Worm (Caenorhabditis elegans) whole organism, midembryonic: ENCODE results near the gene hmg-1.2.

Source experiments
- T22C8.4 ChIP-seq: fragments of 200-800 bp; sonication (Bioruptor generic); IDR thresholded peaks from 2 replicates; pipeline ENCODE4 v1.3.6; 2022; ENCODE audit warnings: missing genetic modification characterization, missing compliant biosample characterization
- cog-1 ChIP-seq: sonication (generic microtip); optimal IDR thresholded peaks from 2 replicates; lab custom pipeline; 2016; ENCODE audit warnings: missing genetic modification characterization, missing compliant biosample characterization
- flt-1 ChIP-seq: fragments of 200-800 bp; sonication (Bioruptor generic); IDR thresholded peaks from 2 replicates; pipeline ENCODE4 v1.3.6; 2022; ENCODE audit warnings: missing genetic modification characterization, missing compliant biosample characterization
- klf-2 ChIP-seq: fragments of 200-800 bp; sonication (Bioruptor generic); conservative IDR thresholded peaks from 2 replicates; pipeline ENCODE4 v1.3.6; 2022; ENCODE audit warnings: missing genetic modification reagents, missing genetic modification characterization, missing compliant biosample characterization
- med-1 ChIP-seq: sonication (generic microtip); optimal IDR thresholded peaks from 2 replicates; lab custom pipeline; 2017; ENCODE audit warnings: missing genetic modification characterization, mild to moderate bottlenecking, missing compliant biosample characterization, antibody characterized with exemption, missing genetic modification reagents; ENCODE audit not compliant: insufficient read depth
- ref-1 ChIP-seq: fragments of 200-800 bp; sonication (Bioruptor generic); conservative IDR thresholded peaks from 2 replicates; pipeline ENCODE4 v1.3.6; 2022; ENCODE audit warnings: missing genetic modification reagents, missing genetic modification characterization, missing compliant biosample characterization
- tab-1 ChIP-seq: fragments of 200-800 bp; sonication (Bioruptor generic); IDR thresholded peaks from 2 replicates; pipeline ENCODE4 v1.3.6; 2022; ENCODE audit warnings: missing genetic modification characterization, missing compliant biosample characterization
- ztf-23 ChIP-seq: fragments of 200-800 bp; sonication (Bioruptor generic); IDR thresholded peaks from 2 replicates; pipeline ENCODE4 v1.3.6; 2022; ENCODE audit warnings: missing genetic modification reagents, missing genetic modification characterization, missing compliant biosample characterization
- ztf-29 ChIP-seq: fragments of 200-800 bp; sonication (Bioruptor generic); IDR thresholded peaks from 2 replicates; pipeline ENCODE4 v1.3.6; 2022; ENCODE audit warnings: missing genetic modification reagents, missing genetic modification characterization, missing compliant biosample characterization

hmg-1.2 gene

DNA sequence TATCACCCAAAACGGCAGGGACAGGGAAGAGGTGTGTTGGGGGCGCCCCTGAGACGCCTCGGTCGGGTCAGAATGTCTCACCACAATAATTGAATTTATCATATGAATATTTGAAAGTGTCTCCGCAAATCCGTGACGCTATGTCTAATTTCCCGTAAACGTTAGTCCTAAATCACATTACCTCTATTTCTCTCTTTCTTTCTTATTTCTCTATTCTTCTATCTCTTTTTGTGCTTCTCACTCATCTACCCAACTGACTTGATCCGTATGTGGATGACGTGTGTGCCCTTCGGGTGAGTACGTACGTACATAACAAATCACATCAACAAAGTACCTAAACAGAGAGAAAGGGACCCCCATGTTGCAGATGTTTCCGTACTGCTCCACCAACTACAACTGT lies 37.2 kb downstream of the hmg-1.2 start:
- TF ChIP-seq cog-1 (tag; lab: Kevin White, UChicago) (no peak), med-1 (GFP tag; lab: Kevin White, UChicago) (no peak), flt-1 (GFP tag; lab: Robert Waterston, UW) (no peak), ztf-29 (GFP tag; lab: Robert Waterston, UW) (no peak), tab-1 (GFP tag; lab: Robert Waterston, UW) (no peak), klf-2 (GFP tag; lab: Robert Waterston, UW) (no peak), ref-1 (GFP tag; lab: Robert Waterston, UW) (no peak), T22C8.4 (GFP tag; lab: Robert Waterston, UW) (no peak), ztf-23 (GFP tag; lab: Robert Waterston, UW) (no peak)

DNA sequence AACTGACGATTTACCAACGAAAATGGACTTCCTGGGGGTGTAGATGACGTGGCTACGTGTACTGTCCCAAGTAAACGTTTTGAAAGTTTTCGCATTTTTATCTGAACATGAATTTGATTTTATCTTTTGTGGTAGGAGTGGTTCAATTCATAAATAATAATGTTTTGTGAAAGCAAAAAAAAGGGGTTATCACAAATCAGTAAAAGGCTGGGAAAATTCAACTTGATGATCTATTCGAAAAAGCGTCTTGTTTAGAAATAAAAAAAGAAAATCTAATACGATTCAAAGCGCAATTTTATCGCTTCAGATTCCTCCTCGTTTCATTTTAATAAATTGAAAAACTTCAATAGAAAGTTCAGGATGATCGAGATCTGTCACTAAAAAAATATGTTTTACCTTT lies 44.0 kb downstream of the hmg-1.2 start, which contains the start of gene C56G2.5:
Gene C56G2.5, minus strand, starts transcription at position 101 of the 400 bp plus-strand sequence.
- no peak for TF ChIP-seq ztf-23 (GFP tag; lab: Robert Waterston, UW)
- TF ChIP-seq ref-1 (GFP tag; lab: Robert Waterston, UW), result no peak
- TF ChIP-seq tab-1 (GFP tag; lab: Robert Waterston, UW), result no peak
- TF ChIP-seq T22C8.4 (GFP tag; lab: Robert Waterston, UW), result no peak
- TF ChIP-seq flt-1 (GFP tag; lab: Robert Waterston, UW), result no peak
- no peak for TF ChIP-seq med-1 (GFP tag; lab: Kevin White, UChicago)
- TF ChIP-seq klf-2 (GFP tag; lab: Robert Waterston, UW), result no peak
- no peak for TF ChIP-seq ztf-29 (GFP tag; lab: Robert Waterston, UW)
- TF ChIP-seq cog-1 (tag; lab: Kevin White, UChicago), result no peak

DNA sequence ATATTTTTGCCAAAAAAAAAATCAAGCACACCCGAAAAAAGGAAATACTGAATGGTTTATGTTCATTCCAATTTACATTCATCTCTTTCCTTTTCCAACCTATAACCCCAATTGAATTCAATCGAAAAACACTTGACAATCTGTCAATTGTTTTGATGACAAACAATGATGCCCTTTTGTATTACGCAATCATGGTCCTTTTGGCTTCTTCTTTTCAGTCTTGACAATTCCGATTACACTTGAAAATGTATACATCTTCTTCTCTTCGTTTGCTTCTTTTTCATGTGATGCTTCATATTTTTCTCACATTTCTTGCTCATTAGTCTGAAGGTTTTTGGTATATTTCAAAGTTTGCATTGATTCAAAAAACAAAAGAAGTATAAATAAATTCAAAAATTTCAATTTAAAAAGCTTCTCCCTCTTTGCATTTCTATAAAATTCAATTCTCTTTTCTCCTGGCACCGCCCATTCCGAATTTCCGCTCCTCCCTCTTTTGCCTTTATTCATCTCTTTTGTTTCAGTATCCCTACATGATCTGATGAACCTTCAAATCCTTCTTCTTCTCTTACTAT lies 51.1 kb downstream of the hmg-1.2 start, which contains the start of gene C56G2.4:
Gene C56G2.4, plus strand, starts transcription at position 522 of the 572 bp plus-strand sequence.
- no peak for TF ChIP-seq ztf-29 (GFP tag; lab: Robert Waterston, UW)
